Worm (Caenorhabditis elegans) whole organism, L3 larva: ENCODE data around the gene npr-36.
A peak's percentile ranks its signal among the peaks of the same experiment; 100 is the strongest.

Experiments
- aly-2 ChIP-seq: fragments of 150-350 bp; optimal IDR thresholded peaks from 2 replicates; lab custom pipeline; 2014; ENCODE audit warnings: missing biosample characterization, missing genetic modification characterization
- elt-2 ChIP-seq: sonication (generic microtip); optimal IDR thresholded peaks from 2 replicates; lab custom pipeline; 2016; ENCODE audit warnings: missing genetic modification reagents, mild to moderate bottlenecking, missing genetic modification characterization, missing compliant biosample characterization
- hmg-11 ChIP-seq: sonication (generic microtip); optimal IDR thresholded peaks from 2 replicates; lab custom pipeline; 2016; ENCODE audit warnings: missing genetic modification characterization, missing compliant biosample characterization
- nhr-23 ChIP-seq: fragments of 150-350 bp; optimal IDR thresholded peaks from 2 replicates; lab custom pipeline; 2014; ENCODE audit warnings: missing biosample characterization, missing genetic modification reagents, missing genetic modification characterization
- pqm-1 ChIP-seq: fragments of 150-350 bp; optimal IDR thresholded peaks from 2 replicates; lab custom pipeline; 2017; ENCODE audit warnings: missing biosample characterization, missing genetic modification characterization, inconsistent platforms
- unc-62 ChIP-seq: fragments of 150-350 bp; sonication (generic microtip); optimal IDR thresholded peaks from 4 replicates; lab custom pipeline; 2014; ENCODE audit warnings: missing biosample characterization, missing genetic modification reagents, missing genetic modification characterization

DNA sequence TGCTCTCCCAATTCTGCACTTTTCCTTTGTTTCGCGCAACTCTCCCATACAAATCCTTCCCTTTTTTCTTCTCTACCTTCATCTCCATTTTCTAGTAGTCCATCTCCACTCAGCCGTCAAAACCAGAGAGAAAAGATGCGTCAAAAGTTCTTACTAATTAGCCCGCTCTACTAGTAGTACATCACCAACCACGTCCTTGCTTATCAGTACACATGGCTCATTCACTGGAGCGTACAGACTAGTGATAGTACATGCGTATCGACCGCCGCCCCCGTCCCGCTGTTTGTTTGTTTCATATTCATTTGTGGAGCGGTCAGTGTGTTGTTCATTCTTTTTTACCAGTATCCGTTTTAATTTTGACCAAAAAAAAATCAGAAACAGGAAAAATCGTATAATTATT lies 30.5 kb upstream of the npr-36 start:
- TF ChIP-seq hmg-11, result no peak
- TF ChIP-seq nhr-23, result no peak
- TF ChIP-seq aly-2, result no peak
- TF ChIP-seq unc-62, result no peak
- TF ChIP-seq pqm-1 (tag; lab: Kevin White, UChicago), result no peak
- TF ChIP-seq elt-2 (tag; lab: Kevin White, UChicago), result peak; percentile 24
